Fruit fly (Drosophila melanogaster) whole organism, embryonic: ENCODE results near the gene APP-BP1.

Experiments used
- CG17186 ChIP-seq: fragments of 200-800 bp; sonication (Bioruptor generic); optimal IDR thresholded peaks from 3 replicates; lab custom pipeline; 2017; ENCODE audit warnings: missing biosample characterization, missing genetic modification reagents, missing genetic modification characterization
- CG3726 ChIP-seq: fragments of 200-800 bp; sonication (Bioruptor generic); IDR thresholded peaks from 3 replicates; pipeline ENCODE4, ENCODE4 v1.3.6; 2022; ENCODE audit warnings: missing biosample characterization, missing genetic modification characterization
- Oaz ChIP-seq: fragments of 200-800 bp; sonication (Bioruptor generic); IDR thresholded peaks from 2 replicates; pipeline ENCODE4 v1.3.6; 2022; ENCODE audit warnings: missing biosample characterization, missing genetic modification characterization
- Rx ChIP-seq: fragments of 200-800 bp; sonication (Bioruptor generic); IDR thresholded peaks from 2 replicates; pipeline ENCODE4 v1.3.6; 2022; ENCODE audit warnings: missing biosample characterization, missing genetic modification characterization
- Sox102F ChIP-seq: fragments of 200-800 bp; sonication (Bioruptor generic); optimal IDR thresholded peaks from 2 replicates; lab custom pipeline; 2018; ENCODE audit warnings: missing biosample characterization, mild to moderate bottlenecking, missing genetic modification characterization, moderate library complexity
- abd-A ChIP-seq: fragments of 200-800 bp; sonication (Bioruptor generic); optimal IDR thresholded peaks from 3 replicates; lab custom pipeline; 2019; ENCODE audit warnings: missing biosample characterization, mild to moderate bottlenecking, missing genetic modification characterization, moderate library complexity
- ems ChIP-seq: fragments of 200-800 bp; sonication (Bioruptor generic); optimal IDR thresholded peaks from 3 replicates; lab custom pipeline; 2016; ENCODE audit warnings: missing biosample characterization, missing genetic modification characterization
- grn ChIP-seq: fragments of 200-800 bp; sonication (Bioruptor generic); optimal IDR thresholded peaks from 3 replicates; lab custom pipeline; 2017; ENCODE audit warnings: missing biosample characterization, missing genetic modification characterization
- lola ChIP-seq, 3 experiments: fragments of >200 bp in 2 of 3; fragments of 200-800 bp in 1 of 3; sonication (Bioruptor generic) in 1 of 3; optimal IDR thresholded peaks; 2 replicates each; lab custom pipeline; 2017 to 2019; ENCODE audit warnings: missing biosample characterization in 3 of 3, missing genetic modification characterization in 3 of 3, mild to moderate bottlenecking in 1 of 3, moderate library complexity in 1 of 3

DNA sequence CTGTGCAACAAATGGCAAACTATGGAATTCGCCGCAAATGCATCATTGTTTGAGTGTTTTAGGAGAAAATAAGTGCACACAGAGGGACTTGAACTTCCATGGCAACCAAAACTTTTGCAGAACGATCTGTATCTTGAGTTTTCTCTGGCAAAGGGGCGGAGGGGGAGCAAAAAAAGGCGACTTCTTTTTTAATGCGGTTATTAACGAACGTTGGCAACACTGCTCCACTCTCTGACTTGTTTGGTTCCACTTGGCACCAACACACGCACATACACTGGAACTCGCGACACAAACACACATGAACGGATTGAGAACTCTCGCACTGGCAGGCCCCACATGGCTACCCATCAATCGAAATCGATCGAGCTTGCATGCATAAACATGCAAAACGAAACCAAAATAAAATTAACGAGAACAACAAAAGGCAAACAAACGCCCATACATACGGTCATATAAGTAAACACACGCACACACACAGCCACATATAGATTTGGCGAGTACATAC, 21.2 kb downstream of the APP-BP1 start:
- TF ChIP-seq CG17186 (GFP tag; lab: Kevin White, UChicago) (no peak), Sox102F (GFP tag; lab: Kevin White, UChicago) (no peak), grn (GFP tag; lab: Kevin White, UChicago) (no peak), lola (GFP tag; optimal IDR thresholded peaks at IDR 0.05; lab: Kevin White, UChicago) (no peak), CG3726 (GFP tag; lab: Robert Waterston, UW) (no peak), ems (GFP tag; lab: Kevin White, UChicago) (no peak), Rx (GFP tag; lab: Robert Waterston, UW) (no peak), abd-A (tag; lab: Kevin White, UChicago) (no peak), Oaz (no peak)
